Fruit fly (Drosophila melanogaster): ENCODE results near the gene ND-13B.

ND-13B gene

dm6 chr3L:10663190-10663763 lies 30.6 kb downstream of the ND-13B start, which contains the start of gene Adi1 (continued):
- TF ChIP-seq CrebB (tag; optimal IDR thresholded peaks at IDR 0.05) (no peak), Adf1 (GFP tag; IDR thresholded peaks at IDR 0.05) (no peak), Hr51 (GFP tag; optimal IDR thresholded peaks at IDR 0.05) (no peak), CG1603 (tag; optimal IDR thresholded peaks at IDR 0.05) (no peak), Dp (GFP tag; optimal IDR thresholded peaks at IDR 0.05) (peak; percentile 31), NC2β (GFP tag; optimal IDR thresholded peaks at IDR 0.05) (no peak), ftz-f1 (GFP tag; optimal IDR thresholded peaks at IDR 0.05) (peak; percentile 62), nerfin-2 (GFP tag; IDR thresholded peaks at IDR 0.05; ENCODE audit: partially characterized antibody) (no peak), nmo (GFP tag; optimal IDR thresholded peaks at IDR 0.05) (no peak), CG5245 (GFP tag; optimal IDR thresholded peaks at IDR 0.05) (no peak), CG30403 (GFP tag; optimal IDR thresholded peaks at IDR 0.05) (no peak), CG32767 (GFP tag; IDR thresholded peaks at IDR 0.05) (no peak), BEAF-32 (GFP tag; optimal IDR thresholded peaks at IDR 0.05) (no peak), CG15073 (GFP tag; optimal IDR thresholded peaks at IDR 0.05) (no peak), Oaz (GFP tag; IDR thresholded peaks at IDR 0.05) (no peak), B-H2 (GFP tag; optimal IDR thresholded peaks at IDR 0.05) (no peak), psq (GFP tag; optimal IDR thresholded peaks at IDR 0.05) (no peak), CG31441 (GFP tag; IDR thresholded peaks at IDR 0.05) (no peak), CG13287 (GFP tag; IDR thresholded peaks at IDR 0.05; ENCODE audit: partially characterized antibody) (peak; percentile 27), zen (tag; optimal IDR thresholded peaks at IDR 0.05) (no peak), CG9437 (GFP tag; optimal IDR thresholded peaks at IDR 0.05) (no peak), CG8290 (GFP tag; optimal IDR thresholded peaks at IDR 0.05) (no peak), CG8290 (tag; optimal IDR thresholded peaks at IDR 0.05) (peak in 1 of 2 experiments; percentile 5), CG17359 (tag; optimal IDR thresholded peaks at IDR 0.05) (no peak), CG5180 (GFP tag; optimal IDR thresholded peaks at IDR 0.05) (no peak), sc (optimal IDR thresholded peaks at IDR 0.05) (no peak), sc (GFP tag; optimal IDR thresholded peaks at IDR 0.05) (no peak), kni (GFP tag; optimal IDR thresholded peaks at IDR 0.05) (no peak), CG12299 (tag; optimal IDR thresholded peaks at IDR 0.05) (no peak), ewg (GFP tag; optimal IDR thresholded peaks at IDR 0.05) (no peak), CG6654 (GFP tag; optimal IDR thresholded peaks at IDR 0.05) (no peak), ash1 (GFP tag; optimal IDR thresholded peaks at IDR 0.05) (no peak), bab2 (GFP tag; optimal IDR thresholded peaks at IDR 0.05) (no peak), CG4282 (GFP tag; optimal IDR thresholded peaks at IDR 0.05) (no peak), CG14050 (GFP tag; IDR thresholded peaks at IDR 0.05) (no peak), jumu (GFP tag; optimal IDR thresholded peaks at IDR 0.05) (no peak), her (GFP tag; optimal IDR thresholded peaks at IDR 0.05) (no peak), CG4360 (GFP tag; IDR thresholded peaks at IDR 0.05) (no peak), Oli (tag; optimal IDR thresholded peaks at IDR 0.05) (no peak), so (GFP tag; IDR thresholded peaks at IDR 0.05) (no peak), CG13894 (tag; optimal IDR thresholded peaks at IDR 0.05) (peak; percentile 14), gsb-n (tag; optimal IDR thresholded peaks at IDR 0.05) (no peak), GATAe (GFP tag; conservative IDR thresholded peaks at IDR 0.05) (no peak), Nf-YA (GFP tag; IDR thresholded peaks at IDR 0.05) (no peak), CG18599 (GFP tag; optimal IDR thresholded peaks at IDR 0.05) (no peak), gfzf (GFP tag; optimal IDR thresholded peaks at IDR 0.05) (no peak), Nf-YC (tag; optimal IDR thresholded peaks at IDR 0.05) (no peak), CG7357 (GFP tag; IDR thresholded peaks at IDR 0.05) (no peak), Sry-β (GFP tag; optimal IDR thresholded peaks at IDR 0.05) (no peak), tgo (GFP tag; IDR thresholded peaks at IDR 0.05) (no peak), row (GFP tag; IDR thresholded peaks at IDR 0.05) (no peak)
